Fruit fly (Drosophila melanogaster): ENCODE results near the gene nudC.

nudC gene

DNA sequence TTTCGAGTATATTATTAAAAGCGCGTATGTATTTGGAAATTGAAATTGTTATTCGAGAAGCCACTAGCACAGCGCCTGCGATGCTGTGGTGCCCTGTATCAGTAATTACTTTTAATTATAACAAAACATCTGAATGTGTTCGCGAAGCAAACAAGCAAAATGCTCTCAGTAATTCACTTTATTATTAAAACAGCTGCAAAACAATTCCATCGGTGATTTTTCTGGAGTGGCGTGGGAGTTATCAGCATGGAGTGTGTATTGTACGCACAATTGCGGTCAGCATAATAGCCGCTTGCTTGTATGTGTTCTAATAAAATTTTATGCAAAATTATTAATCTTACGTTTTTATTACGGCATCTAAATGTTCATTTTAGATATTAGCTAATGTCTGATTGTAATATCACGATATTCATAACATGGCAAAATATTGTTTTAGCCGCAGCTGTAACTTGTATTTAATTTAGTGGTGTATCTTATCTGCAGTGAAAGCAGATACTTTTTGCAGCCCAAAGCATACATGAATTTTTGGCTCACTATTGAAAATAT lies 22.5 kb upstream of the nudC start (continued):
- TF ChIP-seq CG7368 (GFP tag; optimal IDR thresholded peaks at IDR 0.05) (no peak), Ets96B (tag; optimal IDR thresholded peaks at IDR 0.05) (peak; percentile 78), vri (GFP tag; optimal IDR thresholded peaks at IDR 0.05) (no peak), Hr4 (GFP tag; optimal IDR thresholded peaks at IDR 0.05) (peak; percentile 80), net (GFP tag; optimal IDR thresholded peaks at IDR 0.05) (no peak), CG3032 (tag; optimal IDR thresholded peaks at IDR 0.05) (peak; percentile 69), CG6276 (GFP tag; optimal IDR thresholded peaks at IDR 0.05) (no peak), Hr38 (GFP tag; optimal IDR thresholded peaks at IDR 0.05) (no peak), Eip78C (GFP tag) (peak; percentile 97), OdsH (GFP tag; optimal IDR thresholded peaks at IDR 0.05) (no peak), fkh (GFP tag; optimal IDR thresholded peaks at IDR 0.05) (peak; percentile 17), salr (GFP tag; optimal IDR thresholded peaks at IDR 0.05) (peak in 1 of 2 experiments; percentile 48), topi (GFP tag; optimal IDR thresholded peaks at IDR 0.05) (peak; percentile 88), CG3919 (GFP tag; optimal IDR thresholded peaks at IDR 0.05) (no peak), Met (GFP tag; optimal IDR thresholded peaks at IDR 0.05) (no peak), CG9139 (GFP tag; optimal IDR thresholded peaks at IDR 0.05) (no peak), CG31627 (GFP tag; optimal IDR thresholded peaks at IDR 0.05) (peak; percentile 86), CG10631 (GFP tag; optimal IDR thresholded peaks at IDR 0.05) (peak; percentile 74), CG6808 (GFP tag; optimal IDR thresholded peaks at IDR 0.05) (no peak), Blimp-1 (GFP tag; optimal IDR thresholded peaks at IDR 0.05) (no peak), CG11294 (GFP tag; IDR thresholded peaks at IDR 0.05) (peak; percentile 60), CG15336 (GFP tag; IDR thresholded peaks at IDR 0.05) (peak; percentile 75), CG34406 (GFP tag; optimal IDR thresholded peaks at IDR 0.05) (no peak), lz (GFP tag; optimal IDR thresholded peaks at IDR 0.05) (peak; percentile 83), fd85E (GFP tag; optimal IDR thresholded peaks at IDR 0.05) (peak; percentile 26), Sox14 (GFP tag; optimal IDR thresholded peaks at IDR 0.05) (peak; percentile 72), CG11902 (GFP tag; optimal IDR thresholded peaks at IDR 0.05) (peak; percentile 76), CG8319 (GFP tag; optimal IDR thresholded peaks at IDR 0.05) (peak; percentile 81), svp (GFP tag) (no peak), CG16779 (tag; optimal IDR thresholded peaks at IDR 0.05) (no peak), CG10669 (GFP tag; optimal IDR thresholded peaks at IDR 0.05) (no peak)

DNA sequence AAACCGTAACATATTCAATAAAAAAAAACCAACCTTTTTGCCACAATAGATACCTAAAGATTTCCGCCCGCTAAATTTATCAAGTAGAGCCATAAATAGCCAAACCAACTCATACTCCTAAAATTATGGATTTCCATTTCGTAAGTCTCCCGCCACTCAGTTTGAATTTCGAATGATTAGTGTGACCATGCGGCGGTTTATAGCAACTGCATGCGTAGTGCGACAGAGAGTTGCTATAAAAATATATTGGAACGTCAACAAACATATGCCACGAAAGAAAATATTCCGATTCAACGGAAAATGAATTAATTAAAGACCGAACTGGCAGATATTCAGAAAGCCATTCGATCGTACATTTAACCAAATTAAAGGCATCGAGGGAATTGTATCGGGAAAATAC lies 22.0 kb upstream of the nudC start, which contains the start of gene CG9706:
Gene CG9706, plus strand, starts transcription at position 222 of the 400 bp plus-strand sequence.
- TF ChIP-seq CG6854 (GFP tag; optimal IDR thresholded peaks at IDR 0.05): no peak
- TF ChIP-seq Ets21C (GFP tag; optimal IDR thresholded peaks at IDR 0.05): no peak
- TF ChIP-seq CG34406 (GFP tag; optimal IDR thresholded peaks at IDR 0.05): no peak
- TF ChIP-seq dac (GFP tag; optimal IDR thresholded peaks at IDR 0.05): no peak
- TF ChIP-seq CG8119 (GFP tag; IDR thresholded peaks at IDR 0.05): no peak
- no peak for TF ChIP-seq achi (GFP tag; optimal IDR thresholded peaks at IDR 0.05)
- TF ChIP-seq Hr39 (GFP tag; optimal IDR thresholded peaks at IDR 0.05): no peak
- no peak for TF ChIP-seq dsx (GFP tag; optimal IDR thresholded peaks at IDR 0.05; ENCODE audit: poor library complexity, severe bottlenecking)
- TF ChIP-seq Gug (GFP tag; IDR thresholded peaks at IDR 0.05): no peak
- no peak for TF ChIP-seq Sox102F (GFP tag; optimal IDR thresholded peaks at IDR 0.05)
- TF ChIP-seq Ets96B (tag; optimal IDR thresholded peaks at IDR 0.05): no peak
- no peak for TF ChIP-seq Hr38 (GFP tag; optimal IDR thresholded peaks at IDR 0.05)
- no peak for TF ChIP-seq CG1621 (tag; optimal IDR thresholded peaks at IDR 0.05)
- TF ChIP-seq CG9139 (GFP tag; optimal IDR thresholded peaks at IDR 0.05): no peak
- no peak for TF ChIP-seq CG6808 (GFP tag; optimal IDR thresholded peaks at IDR 0.05)

Measured in whole organism, prepupa.